Worm (Caenorhabditis elegans) whole organism, L2 larva: Measurements from ENCODE around the gene ZK354.6.

Source experiments
- aly-2 ChIP-seq: fragments of 150-350 bp; optimal IDR thresholded peaks from 2 replicates; lab custom pipeline; 2014; ENCODE audit warnings: missing biosample characterization, missing genetic modification characterization
- ama-1 ChIP-seq: fragments of 150-350 bp; optimal IDR thresholded peaks from 2 replicates; lab custom pipeline; 2018; ENCODE audit warnings: inconsistent platforms
- blmp-1 ChIP-seq: sonication (generic microtip); optimal IDR thresholded peaks from 2 replicates; lab custom pipeline; 2017; ENCODE audit warnings: missing genetic modification characterization, mild to moderate bottlenecking, missing compliant biosample characterization, antibody characterized with exemption, moderate library complexity; ENCODE audit not compliant: insufficient read depth
- elt-3 ChIP-seq: sonication (generic microtip); optimal IDR thresholded peaks from 2 replicates; lab custom pipeline; 2017; ENCODE audit warnings: missing biosample characterization, missing genetic modification characterization
- lin-13 ChIP-seq: fragments of 150-350 bp; optimal IDR thresholded peaks from 2 replicates; lab custom pipeline; 2014; ENCODE audit warnings: missing biosample characterization, missing genetic modification reagents, missing genetic modification characterization
- lin-39 ChIP-seq: fragments of 150-350 bp; optimal IDR thresholded peaks from 2 replicates; lab custom pipeline; 2014; ENCODE audit warnings: missing biosample characterization, missing genetic modification reagents, missing genetic modification characterization
- nhr-12 ChIP-seq: fragments of 150-350 bp; optimal IDR thresholded peaks from 2 replicates; lab custom pipeline; 2014; ENCODE audit warnings: missing biosample characterization, missing genetic modification characterization
- nhr-129 ChIP-seq: fragments of 150-350 bp; optimal IDR thresholded peaks from 2 replicates; lab custom pipeline; 2014; ENCODE audit warnings: missing biosample characterization, missing genetic modification characterization
- nhr-6 ChIP-seq: fragments of 150-350 bp; optimal IDR thresholded peaks from 2 replicates; lab custom pipeline; 2014; ENCODE audit warnings: missing biosample characterization, missing genetic modification characterization
- snpc-4 ChIP-seq: fragments of 150-350 bp; optimal IDR thresholded peaks from 2 replicates; lab custom pipeline; 2014; ENCODE audit warnings: missing biosample characterization, missing genetic modification characterization
- ztf-11 ChIP-seq: sonication (generic microtip); optimal IDR thresholded peaks from 2 replicates; lab custom pipeline; 2017; ENCODE audit warnings: missing biosample characterization, missing genetic modification characterization

DNA sequence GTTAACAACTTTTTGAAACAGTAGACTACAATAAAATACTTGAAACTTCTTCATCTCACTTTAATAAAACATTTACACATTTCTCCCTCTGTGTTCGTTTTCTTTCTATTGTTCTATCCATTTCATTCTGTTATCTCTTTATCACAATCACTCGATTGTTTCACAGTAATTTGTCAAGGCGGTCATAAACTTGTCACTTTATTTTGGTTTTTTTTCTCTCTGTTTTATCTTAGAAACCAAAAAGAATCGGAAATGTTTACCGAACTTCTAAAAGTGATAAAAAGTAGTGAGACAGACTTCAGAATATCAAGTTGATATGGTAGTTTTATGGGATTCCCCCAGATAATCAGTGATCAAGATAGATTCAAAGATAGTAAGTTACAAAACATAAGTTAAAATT is 41.9 kb upstream of the ZK354.6 start, which contains the start of gene Y4C6B.2:
- no peak for TF ChIP-seq nhr-6 (tag; lab: Kevin White, UChicago)
- no peak for TF ChIP-seq lin-13 (GFP tag; lab: Kevin White, UChicago)
- no peak for TF ChIP-seq aly-2
- no peak for TF ChIP-seq ama-1
- no peak for TF ChIP-seq ztf-11 (tag; lab: Kevin White, UChicago)
- no peak for TF ChIP-seq snpc-4
- TF ChIP-seq nhr-12 (tag; lab: Kevin White, UChicago), result no peak
- no peak for TF ChIP-seq nhr-129 (tag; lab: Kevin White, UChicago)
- no peak for TF ChIP-seq lin-39 (tag; lab: Kevin White, UChicago)
- TF ChIP-seq blmp-1 (tag; lab: Kevin White, UChicago), result no peak
- no peak for TF ChIP-seq elt-3
